Fruit fly (Drosophila melanogaster) whole organism, prepupa: ENCODE measurements around the gene ppl.

Experiments used
- CG11902 ChIP-seq: fragments of 200-800 bp; sonication (Bioruptor generic); optimal IDR thresholded peaks from 3 replicates; lab custom pipeline; 2016; ENCODE audit warnings: missing biosample characterization, missing genetic modification characterization
- CG16779 ChIP-seq: fragments of 200-800 bp; sonication (Bioruptor generic); optimal IDR thresholded peaks from 3 replicates; lab custom pipeline; 2017; ENCODE audit warnings: missing biosample characterization, mild to moderate bottlenecking, missing genetic modification characterization
- CG6854 ChIP-seq: fragments of 200-800 bp; sonication (Bioruptor generic); optimal IDR thresholded peaks from 2 replicates; lab custom pipeline; 2017; ENCODE audit warnings: missing biosample characterization, mild to moderate bottlenecking, missing genetic modification characterization
- CG7368 ChIP-seq: fragments of 200-800 bp; sonication (Bioruptor generic); optimal IDR thresholded peaks from 3 replicates; lab custom pipeline; 2016; ENCODE audit warnings: missing biosample characterization, missing genetic modification characterization
- CG8119 ChIP-seq: fragments of 200-800 bp; sonication (Bioruptor generic); IDR thresholded peaks from 3 replicates; pipeline ENCODE4 v1.3.6; 2022; ENCODE audit warnings: missing biosample characterization, missing genetic modification characterization
- Eip78C ChIP-seq: fragments of 200-800 bp; sonication (Bioruptor generic); peaks from one replicate; lab custom pipeline; 2016; ENCODE audit warnings: missing biosample characterization, missing genetic modification characterization
- Hr39 ChIP-seq: fragments of 200-800 bp; sonication (Bioruptor generic); optimal IDR thresholded peaks from 2 replicates; lab custom pipeline; 2016; ENCODE audit warnings: missing biosample characterization, missing genetic modification characterization
- eg ChIP-seq: fragments of 200-800 bp; sonication (Bioruptor generic); IDR thresholded peaks from 3 replicates; pipeline ENCODE4 v1.3.6; 2022; ENCODE audit warnings: missing biosample characterization, missing genetic modification characterization
- esn ChIP-seq: fragments of 200-800 bp; sonication (Bioruptor generic); optimal IDR thresholded peaks from 2 replicates; lab custom pipeline; 2016; ENCODE audit warnings: missing biosample characterization, mild to moderate bottlenecking, missing genetic modification characterization, moderate library complexity
- topi ChIP-seq: fragments of 200-800 bp; sonication (Bioruptor generic); optimal IDR thresholded peaks from 3 replicates; lab custom pipeline; 2016; ENCODE audit warnings: missing biosample characterization, missing genetic modification characterization

dm6 chr3L:21282741-21283140 is 1.4 kb upstream of the ppl start:
- TF ChIP-seq CG6854 = no peak
- TF ChIP-seq topi (GFP tag; lab: Kevin White, UChicago) = no peak
- TF ChIP-seq CG8119 (GFP tag; lab: Robert Waterston, UW) = no peak
- TF ChIP-seq Hr39 = no peak
- TF ChIP-seq eg (GFP tag; lab: Robert Waterston, UW) = no peak
- no peak for TF ChIP-seq esn
- no peak for TF ChIP-seq CG11902 (GFP tag; lab: Kevin White, UChicago)
- no peak for TF ChIP-seq Eip78C (GFP tag; lab: Kevin White, UChicago)
- no peak for TF ChIP-seq CG16779
- TF ChIP-seq CG7368 (GFP tag; lab: Kevin White, UChicago) = no peak
